Worm (Caenorhabditis elegans): Measurements from ENCODE around the gene C06E4.8.

ce11 chrIV:7310410-7310809 is 24.7 kb upstream of the C06E4.8 start, which contains the start of gene grl-4:
- TF ChIP-seq nfya-1 (tag; optimal IDR thresholded peaks at IDR 0.05) = no peak
- no peak for TF ChIP-seq T23F11.4 (GFP tag; optimal IDR thresholded peaks at IDR 0.05)
- no peak for TF ChIP-seq sox-4 (tag; optimal IDR thresholded peaks at IDR 0.05)
- TF ChIP-seq ama-1 (optimal IDR thresholded peaks at IDR 0.05) = no peak
- TF ChIP-seq tbx-2 (tag; optimal IDR thresholded peaks at IDR 0.05) = no peak
- TF ChIP-seq pha-4 (tag; optimal IDR thresholded peaks at IDR 0.05) = no peak
- no peak for TF ChIP-seq nhr-11 (tag; optimal IDR thresholded peaks at IDR 0.05)
- TF ChIP-seq eyg-1 (tag; optimal IDR thresholded peaks at IDR 0.05) = no peak
- no peak for TF ChIP-seq Y22D7AL.16 (tag; optimal IDR thresholded peaks at IDR 0.05)
- no peak for TF ChIP-seq dmd-4 (tag; optimal IDR thresholded peaks at IDR 0.05; ENCODE audit: borderline replicate concordance)

All from whole organism, late embryonic.